Fruit fly (Drosophila melanogaster) S2 (cell line): ENCODE results near the gene CG5877.

Experiments
- CG8478 ChIP-seq: fragments of >200 bp; optimal IDR thresholded peaks from 2 replicates; lab custom pipeline; 2018
- CTCF ChIP-seq, 2 experiments: fragments of >200 bp; optimal IDR thresholded peaks; 2 replicates each; lab custom pipeline; 2018

DNA sequence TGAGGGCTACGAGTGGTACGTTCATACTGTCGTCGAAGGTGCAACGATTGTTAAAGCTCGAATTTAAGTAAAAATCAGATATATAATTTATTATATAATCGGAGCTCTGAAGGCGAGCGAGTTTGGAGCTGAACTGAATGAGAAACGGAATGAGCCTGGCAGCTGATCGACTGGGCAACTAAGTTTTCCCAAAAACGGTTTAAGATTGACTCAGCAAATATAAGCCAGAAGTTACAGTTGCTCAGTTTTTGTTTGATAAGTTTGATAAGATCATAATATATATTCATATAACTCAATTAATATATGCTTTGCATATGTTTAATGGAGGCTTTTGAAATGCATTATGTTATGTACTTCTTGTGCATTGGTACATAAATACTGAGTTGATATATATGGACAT lies 48.0 kb upstream of the CG5877 start, which contains the start of gene PPYR1:
- TF ChIP-seq CTCF (optimal IDR thresholded peaks at IDR 0.05; lab: Kevin White, UChicago) = no peak
- no peak for TF ChIP-seq CG8478 (lab: Kevin White, UChicago)
